Fruit fly (Drosophila melanogaster): ENCODE data around the gene Mnn1.

DNA sequence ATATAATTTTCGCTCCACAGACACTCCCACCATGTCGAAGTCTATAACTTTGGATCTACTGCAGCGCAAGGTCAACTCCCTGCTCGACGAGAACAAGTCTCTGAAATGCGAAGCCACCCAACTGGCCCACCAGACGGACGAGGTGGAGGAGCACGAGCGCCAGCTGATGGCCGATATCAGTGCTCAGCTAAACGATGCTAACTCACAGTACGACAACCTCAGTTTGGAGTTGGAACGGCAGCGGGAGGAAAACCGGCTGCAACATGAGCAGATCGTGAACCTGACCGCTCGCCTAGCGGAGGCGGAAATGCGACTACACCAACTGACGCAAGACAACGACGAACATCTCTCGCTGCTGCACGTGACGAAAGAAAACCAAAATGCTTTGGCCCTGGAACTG is 4.4 kb upstream of the Mnn1 start:
- TF ChIP-seq Rel (GFP tag; optimal IDR thresholded peaks at IDR 0.05) (no peak), Rel (tag; optimal IDR thresholded peaks at IDR 0.05) (no peak), foxo (GFP tag; optimal IDR thresholded peaks at IDR 0.05) (no peak), h (GFP tag; optimal IDR thresholded peaks at IDR 0.05) (no peak), Hr78 (GFP tag; optimal IDR thresholded peaks at IDR 0.05) (no peak), pan (optimal IDR thresholded peaks at IDR 0.05) (no peak), HLH106 (tag; optimal IDR thresholded peaks at IDR 0.05) (no peak), Hr83 (GFP tag; optimal IDR thresholded peaks at IDR 0.05; ENCODE audit: poor library complexity, severe bottlenecking) (no peak), CG32264 (GFP tag; optimal IDR thresholded peaks at IDR 0.05) (no peak), Jra (GFP tag; optimal IDR thresholded peaks at IDR 0.05) (no peak), lola (GFP tag; optimal IDR thresholded peaks at IDR 0.05) (no peak), Dfd (GFP tag; optimal IDR thresholded peaks at IDR 0.05) (no peak), br (GFP tag; optimal IDR thresholded peaks at IDR 0.05) (no peak)
